Worm (Caenorhabditis elegans): Measurements from ENCODE around the gene F26D10.13.

ce11 chrIV:17293679-17294078 is 29.1 kb upstream of the F26D10.13 start:
- TF ChIP-seq ceh-63 (GFP tag; optimal IDR thresholded peaks at IDR 0.05) (no peak), unc-62 (GFP tag; optimal IDR thresholded peaks at IDR 0.05) (no peak), fos-1 (tag; optimal IDR thresholded peaks at IDR 0.05) (no peak), unc-86 (tag; optimal IDR thresholded peaks at IDR 0.05) (no peak), lsy-2 (tag; optimal IDR thresholded peaks at IDR 0.05) (no peak)
